Fruit fly (Drosophila melanogaster): ENCODE data around the gene alphaTub85E.

dm6 chr3R:9710886-9711285 lies 22.2 kb downstream of the alphaTub85E start, which contains the start of the genes trbd and dmt:
- TF ChIP-seq CG8478 (optimal IDR thresholded peaks at IDR 0.05) (no peak), sna (GFP tag; IDR thresholded peaks at IDR 0.05; ENCODE audit: partially characterized antibody) (no peak), wdn (GFP tag; IDR thresholded peaks at IDR 0.05) (no peak), CG31388 (GFP tag; optimal IDR thresholded peaks at IDR 0.05) (no peak), trh (GFP tag; optimal IDR thresholded peaks at IDR 0.05) (no peak), Ada2b (GFP tag; IDR thresholded peaks at IDR 0.05) (no peak), CG30403 (GFP tag; optimal IDR thresholded peaks at IDR 0.05) (peak; percentile 58), pum (GFP tag; optimal IDR thresholded peaks at IDR 0.05) (peak; percentile 50), eyg (GFP tag; optimal IDR thresholded peaks at IDR 0.05) (no peak), disco-r (GFP tag; optimal IDR thresholded peaks at IDR 0.05) (peak; percentile 1), tap (tag; optimal IDR thresholded peaks at IDR 0.05) (no peak)

Data from whole organism, embryonic.